Fruit fly (Drosophila melanogaster) whole organism, embryonic: ENCODE measurements around the gene Chro.

ENCODE experiments used
- BEAF-32 ChIP-seq: fragments of 200-800 bp; sonication (Bioruptor generic); optimal IDR thresholded peaks from 3 replicates; lab custom pipeline; 2017; ENCODE audit warnings: missing biosample characterization, missing genetic modification characterization, mild to moderate bottlenecking, moderate library complexity, missing genetic modification reagents
- CG11247 ChIP-seq: fragments of 200-800 bp; sonication (Bioruptor generic); IDR thresholded peaks from 2 replicates; pipeline ENCODE4 v1.3.6; 2022; ENCODE audit warnings: missing biosample characterization, missing genetic modification characterization
- CG6854 ChIP-seq: fragments of 200-800 bp; sonication (Bioruptor generic); optimal IDR thresholded peaks from 3 replicates; lab custom pipeline; 2017; ENCODE audit warnings: missing biosample characterization, mild to moderate bottlenecking, missing genetic modification characterization
- CG7987 ChIP-seq: fragments of 200-800 bp; sonication (Bioruptor generic); optimal IDR thresholded peaks from 2 replicates; lab custom pipeline; 2018; ENCODE audit warnings: missing biosample characterization, mild to moderate bottlenecking, missing genetic modification characterization, moderate library complexity
- HHEX ChIP-seq: fragments of 200-800 bp; sonication (Bioruptor generic); optimal IDR thresholded peaks from 3 replicates; lab custom pipeline; 2017; ENCODE audit warnings: missing biosample characterization, mild to moderate bottlenecking, missing genetic modification characterization, missing genetic modification reagents
- Oli ChIP-seq: fragments of 200-800 bp; sonication (Bioruptor generic); optimal IDR thresholded peaks from 2 replicates; lab custom pipeline; 2018; ENCODE audit warnings: missing biosample characterization, mild to moderate bottlenecking, missing genetic modification characterization, moderate library complexity
- dan ChIP-seq: fragments of 200-800 bp; sonication (Bioruptor generic); IDR thresholded peaks from 2 replicates; pipeline ENCODE4 v1.3.6; 2022; ENCODE audit warnings: missing biosample characterization, missing genetic modification characterization
- h ChIP-seq: fragments of >200 bp; optimal IDR thresholded peaks from 2 replicates; lab custom pipeline; 2017
- onecut ChIP-seq: fragments of 200-800 bp; sonication (Bioruptor generic); IDR thresholded peaks from 2 replicates; pipeline ENCODE4 v1.3.6; 2022; ENCODE audit warnings: missing biosample characterization, missing genetic modification characterization
- tx ChIP-seq: fragments of 200-800 bp; sonication (Bioruptor generic); optimal IDR thresholded peaks from 2 replicates; lab custom pipeline; 2016; ENCODE audit warnings: missing biosample characterization, missing genetic modification characterization

dm6 chr3L:22886939-22887338 lies 8.2 kb upstream of the Chro start:
- TF ChIP-seq onecut (GFP tag; lab: Robert Waterston, UW): no peak
- no peak for TF ChIP-seq dan (GFP tag; lab: Robert Waterston, UW)
- TF ChIP-seq CG7987 (GFP tag; lab: Kevin White, UChicago): no peak
- no peak for TF ChIP-seq BEAF-32 (GFP tag; lab: Kevin White, UChicago)
- no peak for TF ChIP-seq CG6854 (GFP tag; lab: Kevin White, UChicago)
- no peak for TF ChIP-seq CG11247 (GFP tag; lab: Robert Waterston, UW)
- TF ChIP-seq HHEX (GFP tag; lab: Kevin White, UChicago): no peak
- no peak for TF ChIP-seq Oli
- TF ChIP-seq h (lab: Kevin White, UChicago): no peak
- TF ChIP-seq tx (GFP tag; lab: Kevin White, UChicago): no peak
